Worm (Caenorhabditis elegans): ENCODE data around the gene str-93.

str-93 gene

ce11 chrV:17624906-17625305 is 48.3 kb downstream of the str-93 start, which contains the start of gene F57G4.11:
F57G4.11 (plus strand) TSS chrV:17625206.
- TF ChIP-seq Y75B8A.6 (GFP tag; IDR thresholded peaks at IDR 0.05), result no peak
- no peak for TF ChIP-seq nhr-42 (GFP tag; IDR thresholded peaks at IDR 0.05)
- TF ChIP-seq zip-2 (tag; optimal IDR thresholded peaks at IDR 0.05), result no peak
- no peak for TF ChIP-seq egl-43 (GFP tag; IDR thresholded peaks at IDR 0.05)
- no peak for TF ChIP-seq ZK546.5 (tag; optimal IDR thresholded peaks at IDR 0.05)
- no peak for TF ChIP-seq attf-4 (tag; optimal IDR thresholded peaks at IDR 0.05)
- TF ChIP-seq ceh-82 (tag; optimal IDR thresholded peaks at IDR 0.05), result no peak
- TF ChIP-seq Y5F2A.4 (GFP tag; optimal IDR thresholded peaks at IDR 0.05), result no peak
- TF ChIP-seq nhr-11 (tag; optimal IDR thresholded peaks at IDR 0.05), result no peak
- no peak for TF ChIP-seq mxl-2 (GFP tag; conservative IDR thresholded peaks at IDR 0.05)
- no peak for TF ChIP-seq aha-1 (tag)
- TF ChIP-seq F37D6.2 (tag; optimal IDR thresholded peaks at IDR 0.05), result no peak
- TF ChIP-seq ztf-11 (tag; optimal IDR thresholded peaks at IDR 0.05), result no peak
- no peak for TF ChIP-seq skn-1 (tag; optimal IDR thresholded peaks at IDR 0.05)
- no peak for TF ChIP-seq lim-7 (GFP tag; IDR thresholded peaks at IDR 0.05)
- TF ChIP-seq zip-11 (GFP tag; IDR thresholded peaks at IDR 0.05), result no peak
- no peak for TF ChIP-seq fkh-10 (GFP tag; optimal IDR thresholded peaks at IDR 0.05)
- no peak for TF ChIP-seq R02D3.7 (tag; optimal IDR thresholded peaks at IDR 0.05)
- no peak for TF ChIP-seq hlh-30 (tag; optimal IDR thresholded peaks at IDR 0.05; ENCODE audit: insufficient read depth)
- no peak for TF ChIP-seq ceh-32 (tag; optimal IDR thresholded peaks at IDR 0.05; ENCODE audit: poor library complexity)

ce11 chrV:17623230-17623629 is 50.0 kb downstream of the str-93 start, which contains the start of gene F57G4.1:
F57G4.1 (plus strand) TSS chrV:17623530.
- TF ChIP-seq skn-1 (tag; optimal IDR thresholded peaks at IDR 0.05) (no peak), R02D3.7 (tag; optimal IDR thresholded peaks at IDR 0.05) (no peak), ceh-62 (tag; optimal IDR thresholded peaks at IDR 0.05) (no peak), spr-3 (GFP tag; optimal IDR thresholded peaks at IDR 0.05) (no peak), sdz-12 (GFP tag; optimal IDR thresholded peaks at IDR 0.05) (no peak), ceh-32 (tag; optimal IDR thresholded peaks at IDR 0.05; ENCODE audit: poor library complexity) (no peak), vab-7 (GFP tag; IDR thresholded peaks at IDR 0.05) (no peak), ztf-7 (tag; optimal IDR thresholded peaks at IDR 0.05) (no peak), gei-8 (GFP tag; optimal IDR thresholded peaks at IDR 0.05) (no peak), tra-1 (GFP tag; IDR thresholded peaks at IDR 0.05) (no peak), zfp-2 (tag; optimal IDR thresholded peaks at IDR 0.05) (no peak), F49E8.2 (tag; optimal IDR thresholded peaks at IDR 0.05; ENCODE audit: borderline replicate concordance) (no peak), lin-38 (GFP tag; IDR thresholded peaks at IDR 0.05) (no peak), nhr-41 (GFP tag; IDR thresholded peaks at IDR 0.05) (no peak), F26F4.8 (GFP tag; conservative IDR thresholded peaks at IDR 0.05) (no peak), php-3 (GFP tag; IDR thresholded peaks at IDR 0.05) (no peak), nhr-237 (tag; optimal IDR thresholded peaks at IDR 0.05) (no peak), ces-1 (GFP tag; optimal IDR thresholded peaks at IDR 0.05) (no peak)
